Fruit fly (Drosophila melanogaster): ENCODE data around the gene CG13877.

Gene CG13877

DNA sequence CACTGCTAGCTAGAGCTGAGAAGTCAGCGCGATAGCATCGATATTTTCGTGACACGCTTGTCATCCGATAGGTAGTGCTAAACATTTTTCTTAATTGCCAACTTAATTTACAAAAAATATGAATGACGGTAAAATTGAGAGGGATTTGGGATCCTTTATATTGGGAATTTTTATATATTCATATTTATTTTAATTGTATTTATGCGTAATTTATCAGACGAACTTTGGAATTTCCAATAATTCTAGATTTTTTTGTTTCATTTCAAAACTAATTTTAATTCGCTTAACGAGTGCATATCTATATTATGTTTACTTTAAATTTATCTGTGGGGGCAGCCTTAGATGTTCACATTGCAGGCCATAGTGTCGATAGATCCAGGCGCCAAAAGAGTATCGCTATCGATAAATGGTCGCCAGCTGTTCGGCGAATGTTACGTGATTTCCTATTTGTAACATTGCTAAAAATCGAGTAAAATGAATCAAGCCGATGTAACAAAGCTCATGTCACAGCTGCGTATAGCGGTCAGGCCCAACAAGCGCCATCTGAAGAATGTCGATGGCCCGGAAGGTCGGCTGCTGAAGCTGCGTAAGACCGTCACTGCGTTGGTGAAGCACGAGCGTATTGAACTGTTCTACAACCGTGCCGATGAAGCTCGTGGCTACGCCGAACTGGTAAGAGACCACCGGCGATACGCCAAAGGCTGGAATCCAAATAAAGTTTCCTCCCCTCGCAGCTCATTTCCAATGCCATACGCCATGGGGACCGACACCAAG lies 46.7 kb downstream of the CG13877 start, which contains the start of the genes Tudor-SN and mRpL17:
Gene Tudor-SN, minus strand, starts transcription at position 3 of the 774 bp plus-strand sequence.
Gene mRpL17, plus strand, starts transcription at position 402 of the 774 bp plus-strand sequence.
- TF ChIP-seq CG8478 (optimal IDR thresholded peaks at IDR 0.05) = no peak
- no peak for TF ChIP-seq usp (GFP tag; optimal IDR thresholded peaks at IDR 0.05)
- no peak for TF ChIP-seq EcR (GFP tag; optimal IDR thresholded peaks at IDR 0.05)
- TF ChIP-seq pan (optimal IDR thresholded peaks at IDR 0.05) = no peak
- TF ChIP-seq psq (optimal IDR thresholded peaks at IDR 0.05) = no peak
- no peak for TF ChIP-seq Dll (optimal IDR thresholded peaks at IDR 0.05)

dm6 chr3L:265808-266207 lies 47.9 kb downstream of the CG13877 start, which contains the start of gene CG34263:
TSS of gene CG34263 (minus strand) at chr3L:265908.
- no peak for TF ChIP-seq pan (optimal IDR thresholded peaks at IDR 0.05)
- no peak for TF ChIP-seq usp (GFP tag; optimal IDR thresholded peaks at IDR 0.05)
- no peak for TF ChIP-seq EcR (GFP tag; optimal IDR thresholded peaks at IDR 0.05)
- no peak for TF ChIP-seq CG8478 (optimal IDR thresholded peaks at IDR 0.05)
- TF ChIP-seq psq (optimal IDR thresholded peaks at IDR 0.05) = no peak

DNA sequence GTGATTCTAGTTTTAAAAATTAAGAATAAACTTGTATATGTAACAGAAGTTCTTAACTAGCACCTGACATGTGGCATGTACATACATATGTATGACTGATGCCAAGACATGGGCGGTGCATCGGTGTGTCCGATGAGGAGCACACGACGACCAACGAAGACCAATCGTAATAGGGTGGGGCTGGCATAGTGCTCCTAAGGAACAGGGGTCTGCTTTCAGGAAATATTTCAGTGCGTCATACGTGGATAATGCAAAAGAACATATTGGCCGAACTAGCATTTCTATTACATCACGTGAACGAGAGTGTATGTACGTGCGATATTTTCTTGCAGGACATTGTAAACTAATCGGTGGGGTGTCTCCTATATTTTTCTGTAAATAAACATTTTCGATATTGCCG lies 49.2 kb downstream of the CG13877 start, which contains the start of gene miple1:
Gene miple1, plus strand, starts transcription at position 217 of the 400 bp plus-strand sequence.
- TF ChIP-seq EcR (GFP tag; optimal IDR thresholded peaks at IDR 0.05) (no peak), pan (optimal IDR thresholded peaks at IDR 0.05) (no peak), Dll (optimal IDR thresholded peaks at IDR 0.05) (no peak), usp (GFP tag; optimal IDR thresholded peaks at IDR 0.05) (no peak), CG8478 (optimal IDR thresholded peaks at IDR 0.05) (no peak), psq (optimal IDR thresholded peaks at IDR 0.05) (no peak)

DNA sequence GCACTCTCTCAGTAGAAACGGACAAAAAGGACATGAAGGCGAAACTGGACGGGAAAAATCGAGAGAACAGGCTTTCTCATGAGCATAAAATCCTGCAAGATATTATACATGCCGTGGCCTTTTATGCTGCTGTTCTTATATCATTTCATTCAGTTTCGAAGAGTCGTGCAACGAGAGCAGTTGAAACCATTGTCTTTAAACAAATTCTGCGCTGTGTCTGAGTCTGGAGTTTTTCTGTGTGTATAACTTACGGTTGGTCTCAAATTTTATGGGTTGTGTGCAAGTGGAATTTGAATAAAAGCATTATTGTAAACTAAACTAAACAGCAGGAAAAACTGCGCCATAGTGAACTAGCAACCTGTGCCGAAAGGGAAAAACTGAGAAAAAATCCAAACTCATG lies 49.8 kb downstream of the CG13877 start:
- TF ChIP-seq usp (GFP tag; optimal IDR thresholded peaks at IDR 0.05) (no peak), Dll (optimal IDR thresholded peaks at IDR 0.05) (no peak), psq (optimal IDR thresholded peaks at IDR 0.05) (no peak), pan (optimal IDR thresholded peaks at IDR 0.05) (no peak), EcR (GFP tag; optimal IDR thresholded peaks at IDR 0.05) (no peak), CG8478 (optimal IDR thresholded peaks at IDR 0.05) (no peak)
